Fruit fly (Drosophila melanogaster) whole organism, prepupa: ENCODE results near the gene CG42269.

Experiments
- Blimp-1 ChIP-seq: fragments of 200-800 bp; sonication (Bioruptor generic); optimal IDR thresholded peaks from 3 replicates; lab custom pipeline; 2017; ENCODE audit warnings: missing biosample characterization, missing genetic modification characterization, mild to moderate bottlenecking, moderate library complexity, missing genetic modification reagents
- CG10631 ChIP-seq: fragments of 200-800 bp; sonication (Bioruptor generic); optimal IDR thresholded peaks from 2 replicates; lab custom pipeline; 2016; ENCODE audit warnings: missing biosample characterization, missing genetic modification characterization
- CG11294 ChIP-seq: fragments of 200-800 bp; sonication (Bioruptor generic); IDR thresholded peaks from 2 replicates; pipeline ENCODE4 v1.3.6; 2022; ENCODE audit warnings: missing biosample characterization, missing genetic modification characterization
- CG3032 ChIP-seq: fragments of 200-800 bp; optimal IDR thresholded peaks from 2 replicates; lab custom pipeline; 2019; ENCODE audit warnings: missing biosample characterization, mild to moderate bottlenecking, missing genetic modification characterization, moderate library complexity
- CG31627 ChIP-seq: fragments of 200-800 bp; sonication (Bioruptor generic); optimal IDR thresholded peaks from 3 replicates; lab custom pipeline; 2016; ENCODE audit warnings: missing biosample characterization, missing genetic modification characterization
- CG32006 ChIP-seq: fragments of 200-800 bp; sonication (Bioruptor generic); optimal IDR thresholded peaks from 3 replicates; lab custom pipeline; 2017; ENCODE audit warnings: missing biosample characterization, mild to moderate bottlenecking, missing genetic modification characterization
- CG34406 ChIP-seq: fragments of 200-800 bp; sonication (Bioruptor generic); optimal IDR thresholded peaks from 3 replicates; lab custom pipeline; 2016; ENCODE audit warnings: missing biosample characterization, missing genetic modification characterization
- CG6276 ChIP-seq: fragments of 200-800 bp; sonication (Bioruptor generic); optimal IDR thresholded peaks from 2 replicates; lab custom pipeline; 2017; ENCODE audit warnings: missing biosample characterization, mild to moderate bottlenecking, missing genetic modification characterization
- CG6808 ChIP-seq: fragments of 200-800 bp; sonication (Bioruptor generic); optimal IDR thresholded peaks from 3 replicates; lab custom pipeline; 2017; ENCODE audit warnings: missing biosample characterization, missing genetic modification characterization, mild to moderate bottlenecking, moderate library complexity, missing genetic modification reagents
- CG7368 ChIP-seq: fragments of 200-800 bp; sonication (Bioruptor generic); optimal IDR thresholded peaks from 3 replicates; lab custom pipeline; 2016; ENCODE audit warnings: missing biosample characterization, missing genetic modification characterization
- CG8632 ChIP-seq: fragments of 200-800 bp; sonication (Bioruptor generic); optimal IDR thresholded peaks from 3 replicates; lab custom pipeline; 2016; ENCODE audit warnings: missing biosample characterization, missing genetic modification characterization
- CG9139 ChIP-seq: fragments of 200-800 bp; sonication (Bioruptor generic); optimal IDR thresholded peaks from 3 replicates; lab custom pipeline; 2017; ENCODE audit warnings: missing biosample characterization, mild to moderate bottlenecking, missing genetic modification characterization
- Eip78C ChIP-seq: fragments of 200-800 bp; sonication (Bioruptor generic); peaks from one replicate; lab custom pipeline; 2016; ENCODE audit warnings: missing biosample characterization, missing genetic modification characterization
- Ets21C ChIP-seq: fragments of 200-800 bp; sonication (Bioruptor generic); optimal IDR thresholded peaks from 3 replicates; lab custom pipeline; 2016; ENCODE audit warnings: missing biosample characterization, missing genetic modification characterization
- Ets96B ChIP-seq: fragments of 200-800 bp; optimal IDR thresholded peaks from 2 replicates; lab custom pipeline; 2019; ENCODE audit warnings: missing biosample characterization, mild to moderate bottlenecking, missing genetic modification characterization, moderate library complexity
- Gug ChIP-seq: fragments of 200-800 bp; sonication (Bioruptor generic); IDR thresholded peaks from 2 replicates; pipeline ENCODE4 v1.3.6; 2022; ENCODE audit warnings: missing biosample characterization, missing genetic modification characterization
- Hr38 ChIP-seq: sonication (Bioruptor generic); optimal IDR thresholded peaks from 2 replicates; lab custom pipeline; 2016; ENCODE audit warnings: missing biosample characterization, missing genetic modification characterization
- Hr39 ChIP-seq: fragments of 200-800 bp; sonication (Bioruptor generic); optimal IDR thresholded peaks from 2 replicates; lab custom pipeline; 2016; ENCODE audit warnings: missing biosample characterization, missing genetic modification characterization
- Met ChIP-seq: fragments of 200-800 bp; sonication (Bioruptor generic); optimal IDR thresholded peaks from 3 replicates; lab custom pipeline; 2016; ENCODE audit warnings: missing biosample characterization, missing genetic modification characterization
- OdsH ChIP-seq: fragments of 200-800 bp; sonication (Bioruptor generic); optimal IDR thresholded peaks from 3 replicates; lab custom pipeline; 2016; ENCODE audit warnings: missing biosample characterization, missing genetic modification characterization
- Smox ChIP-seq: fragments of 200-800 bp; sonication (Bioruptor generic); optimal IDR thresholded peaks from 3 replicates; lab custom pipeline; 2016; ENCODE audit warnings: missing biosample characterization, missing genetic modification characterization
- Sox15 ChIP-seq: fragments of 200-800 bp; sonication (Bioruptor generic); optimal IDR thresholded peaks from 3 replicates; lab custom pipeline; 2016; ENCODE audit warnings: missing biosample characterization, missing genetic modification characterization
- achi ChIP-seq: fragments of 200-800 bp; sonication (Bioruptor generic); optimal IDR thresholded peaks from 3 replicates; lab custom pipeline; 2016; ENCODE audit warnings: missing biosample characterization, missing genetic modification characterization
- dsx ChIP-seq: fragments of 200-800 bp; optimal IDR thresholded peaks from 3 replicates; lab custom pipeline; 2019; ENCODE audit warnings: missing biosample characterization, mild to moderate bottlenecking, missing genetic modification characterization, moderate library complexity; ENCODE audit not compliant: poor library complexity, severe bottlenecking
- eg ChIP-seq: fragments of 200-800 bp; sonication (Bioruptor generic); IDR thresholded peaks from 3 replicates; pipeline ENCODE4 v1.3.6; 2022; ENCODE audit warnings: missing biosample characterization, missing genetic modification characterization
- esn ChIP-seq: fragments of 200-800 bp; sonication (Bioruptor generic); optimal IDR thresholded peaks from 2 replicates; lab custom pipeline; 2016; ENCODE audit warnings: missing biosample characterization, mild to moderate bottlenecking, missing genetic modification characterization, moderate library complexity
- fd59A ChIP-seq: fragments of 200-800 bp; sonication (Bioruptor generic); optimal IDR thresholded peaks from 2 replicates; lab custom pipeline; 2017; ENCODE audit warnings: missing biosample characterization, mild to moderate bottlenecking, missing genetic modification characterization, missing genetic modification reagents
- fd85E ChIP-seq: fragments of 200-800 bp; sonication (Bioruptor generic); optimal IDR thresholded peaks from 3 replicates; lab custom pipeline; 2016; ENCODE audit warnings: missing biosample characterization, missing genetic modification characterization
- fkh ChIP-seq: fragments of 200-800 bp; sonication (Bioruptor generic); optimal IDR thresholded peaks from 3 replicates; lab custom pipeline; 2017; ENCODE audit warnings: missing biosample characterization, mild to moderate bottlenecking, missing genetic modification characterization, moderate library complexity
- lz ChIP-seq: fragments of 200-800 bp; sonication (Bioruptor generic); optimal IDR thresholded peaks from 3 replicates; lab custom pipeline; 2016; ENCODE audit warnings: missing biosample characterization, missing genetic modification characterization
- salr ChIP-seq, 2 experiments: fragments of 200-800 bp; sonication (Bioruptor generic); optimal IDR thresholded peaks; 3 replicates each; lab custom pipeline; 2016 to 2018; ENCODE audit warnings: missing biosample characterization in 2 of 2, missing genetic modification characterization in 2 of 2, mild to moderate bottlenecking in 1 of 2
- vri ChIP-seq: fragments of 200-800 bp; sonication (Bioruptor generic); optimal IDR thresholded peaks from 3 replicates; lab custom pipeline; 2016; ENCODE audit warnings: missing biosample characterization, mild to moderate bottlenecking, missing genetic modification characterization

Gene CG42269

DNA sequence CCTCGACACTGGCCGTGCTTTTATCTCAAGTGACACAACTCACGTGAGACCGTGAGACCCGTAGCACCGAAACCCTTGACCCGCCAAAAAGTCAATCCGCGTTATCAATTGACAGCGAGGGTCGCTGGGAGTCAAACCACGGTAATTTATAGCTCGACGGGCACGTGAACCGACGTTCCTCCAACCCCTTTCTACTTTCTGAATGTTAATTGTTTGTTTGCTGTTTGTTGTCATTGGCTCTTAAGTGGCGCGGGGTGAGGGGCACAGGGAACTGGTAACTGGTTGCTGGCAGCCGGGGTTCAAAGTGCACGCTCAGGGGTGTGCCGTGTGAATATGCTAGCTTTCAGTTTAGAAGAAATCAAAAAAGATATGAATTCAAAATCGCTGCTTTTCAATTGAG lies 40.6 kb downstream of the CG42269 start:
- TF ChIP-seq fkh (GFP tag; lab: Kevin White, UChicago) = peak; percentile 49
- TF ChIP-seq esn (GFP tag; lab: Kevin White, UChicago) = no peak

DNA sequence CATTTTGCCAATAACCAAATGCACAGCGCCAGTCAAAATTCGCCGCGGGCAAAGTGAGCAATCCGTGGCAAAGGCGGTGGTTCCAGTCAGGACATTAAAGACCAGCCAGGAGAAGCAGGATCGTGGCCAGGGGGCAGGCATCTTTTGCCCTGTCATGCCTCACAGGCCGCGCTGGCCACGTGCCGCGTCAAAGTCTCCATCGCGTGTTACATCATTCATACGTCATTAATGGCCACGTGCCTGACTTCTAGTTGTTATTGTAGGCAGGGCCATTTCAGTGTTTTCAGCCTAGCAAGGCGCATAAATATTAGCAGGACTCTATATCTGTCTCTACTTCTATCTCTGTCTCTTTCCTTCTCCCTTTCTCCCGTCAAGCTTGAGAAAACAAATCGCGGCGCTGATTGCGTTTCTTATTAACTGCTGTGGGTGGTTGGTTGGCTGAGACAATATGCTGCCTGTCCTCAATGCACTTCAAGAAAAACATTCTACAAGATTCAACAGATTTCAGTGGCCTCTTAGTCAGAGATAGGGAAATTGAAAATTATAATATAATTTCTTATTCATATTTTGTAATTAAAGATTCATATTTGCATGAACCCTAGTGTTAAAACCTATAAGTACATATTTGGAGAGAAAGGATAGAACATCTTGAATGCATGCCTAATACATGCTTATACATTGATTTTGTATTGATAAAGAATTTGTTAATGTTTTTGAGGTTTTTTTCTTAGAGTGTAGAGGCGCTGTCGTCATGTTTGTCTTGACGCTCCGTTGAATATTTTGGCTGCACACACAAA lies 42.4 kb downstream of the CG42269 start:
- TF ChIP-seq eg (GFP tag; lab: Robert Waterston, UW) (no peak), esn (GFP tag; lab: Kevin White, UChicago) (no peak), CG31627 (GFP tag; lab: Kevin White, UChicago) (no peak), CG11294 (no peak), Hr38 (GFP tag; lab: Kevin White, UChicago) (no peak), CG10631 (GFP tag; lab: Kevin White, UChicago) (no peak), CG9139 (GFP tag; lab: Kevin White, UChicago) (no peak), CG8632 (no peak), CG34406 (GFP tag; lab: Kevin White, UChicago) (no peak), lz (GFP tag; lab: Kevin White, UChicago) (no peak), Met (GFP tag; lab: Kevin White, UChicago) (no peak), Ets21C (no peak), Smox (GFP tag; lab: Kevin White, UChicago) (no peak)
- TF ChIP-seq, all 60 proteins: peak for 0

DNA sequence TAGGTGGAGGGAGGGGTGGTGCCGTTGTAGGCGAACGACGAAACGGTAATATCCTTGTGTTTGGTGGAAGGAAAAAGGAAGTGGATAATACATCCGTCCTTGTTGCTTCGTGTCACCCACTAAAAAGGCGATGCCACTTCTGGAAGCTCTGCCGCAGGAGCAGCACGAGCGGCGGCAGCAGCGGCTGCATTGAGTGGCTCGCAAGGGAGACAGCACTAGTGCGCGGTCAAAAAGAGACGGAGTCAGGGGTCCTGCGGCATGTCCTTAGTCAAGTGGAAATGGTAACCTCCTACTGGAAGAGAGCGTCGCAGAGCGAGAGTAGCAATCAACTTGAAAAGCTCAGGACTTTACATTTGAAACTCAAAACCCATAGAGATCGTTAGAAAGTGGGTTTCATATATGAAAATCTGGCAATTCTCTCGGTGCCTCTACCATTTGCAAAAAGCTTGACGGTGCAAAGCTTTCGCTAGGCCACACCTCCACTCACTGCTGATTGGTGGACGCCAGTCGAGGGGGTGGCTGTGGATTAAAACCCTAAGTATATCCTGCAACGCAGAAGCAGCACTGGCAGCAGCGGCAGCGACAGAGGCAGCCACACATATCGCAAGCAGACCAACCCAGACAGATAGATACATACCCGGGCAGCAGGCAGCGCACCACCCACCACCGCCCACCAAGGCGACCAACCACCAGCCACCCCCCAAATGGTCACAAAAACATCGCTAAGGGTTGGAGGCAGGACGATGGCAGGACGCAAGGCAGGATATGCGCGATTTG lies 44.8 kb downstream of the CG42269 start:
- TF ChIP-seq Blimp-1 (GFP tag; lab: Kevin White, UChicago) = no peak

DNA sequence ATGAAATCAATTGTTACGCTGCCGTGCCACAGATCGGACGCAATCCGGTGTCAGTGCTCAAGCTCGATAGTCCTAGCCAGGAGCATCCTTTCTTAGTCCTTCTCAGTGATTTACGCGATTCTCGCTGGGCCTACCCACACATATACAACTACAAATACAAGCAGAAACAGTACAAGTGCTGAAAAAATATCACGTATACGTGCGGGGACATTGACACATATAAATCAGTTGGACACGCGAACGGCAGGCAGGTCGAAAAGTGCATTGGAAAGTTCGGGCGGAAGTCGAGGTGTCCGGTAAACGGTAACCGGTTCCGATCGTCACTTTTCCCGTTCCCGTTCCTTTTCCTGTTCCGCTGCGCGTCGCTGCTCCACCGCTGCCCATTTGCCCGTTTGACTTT lies 45.4 kb downstream of the CG42269 start:
- TF ChIP-seq fd85E (GFP tag; lab: Kevin White, UChicago) (no peak), Smox (GFP tag; lab: Kevin White, UChicago) (no peak), Ets96B (no peak), fd59A (GFP tag; lab: Kevin White, UChicago) (no peak), CG7368 (GFP tag; lab: Kevin White, UChicago) (no peak), Hr39 (GFP tag; lab: Kevin White, UChicago) (no peak), OdsH (GFP tag; lab: Kevin White, UChicago) (no peak), fkh (GFP tag; lab: Kevin White, UChicago) (no peak), achi (GFP tag; lab: Kevin White, UChicago) (no peak), vri (GFP tag; lab: Kevin White, UChicago) (no peak), Blimp-1 (GFP tag; lab: Kevin White, UChicago) (no peak), Eip78C (GFP tag; lab: Kevin White, UChicago) (no peak), CG8632 (no peak), Gug (no peak), CG10631 (GFP tag; lab: Kevin White, UChicago) (no peak), CG34406 (GFP tag; lab: Kevin White, UChicago) (no peak)

dm6 chr3L:6115505-6115904 lies 49.4 kb downstream of the CG42269 start:
- TF ChIP-seq CG3032 (tag; lab: Kevin White, UChicago) (no peak), CG11294 (no peak), esn (GFP tag; lab: Kevin White, UChicago) (no peak), CG6808 (GFP tag; lab: Kevin White, UChicago) (no peak), dsx (no peak), CG34406 (GFP tag; lab: Kevin White, UChicago) (no peak), Sox15 (no peak), OdsH (GFP tag; lab: Kevin White, UChicago) (no peak), CG32006 (no peak), fkh (GFP tag; lab: Kevin White, UChicago) (no peak), fd59A (GFP tag; lab: Kevin White, UChicago) (no peak), CG6276 (GFP tag; lab: Kevin White, UChicago) (no peak), salr (GFP tag; optimal IDR thresholded peaks at IDR 0.05; lab: Kevin White, UChicago) (no peak)
